Fruit fly (Drosophila melanogaster) whole organism, embryonic: Measurements from ENCODE around the gene Spase12.
A peak's percentile ranks its signal among the peaks of the same experiment; 100 is the strongest.

Source experiments
- Awh ChIP-seq: fragments of 200-800 bp; sonication (Bioruptor generic); IDR thresholded peaks from 2 replicates; pipeline ENCODE4, ENCODE4 v1.3.6; 2022; ENCODE audit warnings: missing biosample characterization, missing genetic modification characterization
- CG12391 ChIP-seq: fragments of 200-800 bp; sonication (Bioruptor generic); optimal IDR thresholded peaks from 3 replicates; lab custom pipeline; 2018; ENCODE audit warnings: missing biosample characterization, mild to moderate bottlenecking, missing genetic modification characterization, moderate library complexity
- CG12659 ChIP-seq: fragments of 200-800 bp; sonication (Bioruptor generic); optimal IDR thresholded peaks from 3 replicates; lab custom pipeline; 2017; ENCODE audit warnings: mild to moderate bottlenecking, missing biosample characterization, missing genetic modification reagents, missing genetic modification characterization
- CG15269 ChIP-seq: fragments of 200-800 bp; sonication (Bioruptor generic); optimal IDR thresholded peaks from 2 replicates; lab custom pipeline; 2018; ENCODE audit warnings: missing biosample characterization, mild to moderate bottlenecking, missing genetic modification characterization, moderate library complexity
- CG15514 ChIP-seq: fragments of 200-800 bp; sonication (Bioruptor generic); optimal IDR thresholded peaks from 3 replicates; lab custom pipeline; 2017; ENCODE audit warnings: missing biosample characterization, missing genetic modification characterization, mild to moderate bottlenecking, moderate library complexity, missing genetic modification reagents
- CG15696 ChIP-seq: fragments of 200-800 bp; sonication (Bioruptor generic); optimal IDR thresholded peaks from 2 replicates; lab custom pipeline; 2019; ENCODE audit warnings: missing biosample characterization, mild to moderate bottlenecking, missing genetic modification characterization, moderate library complexity
- CG1602 ChIP-seq: fragments of 200-800 bp; sonication (Bioruptor generic); optimal IDR thresholded peaks from 3 replicates; lab custom pipeline; 2016; ENCODE audit warnings: missing biosample characterization, missing genetic modification characterization
- CG16863 ChIP-seq: fragments of 200-800 bp; sonication (Bioruptor generic); optimal IDR thresholded peaks from 3 replicates; lab custom pipeline; 2016; ENCODE audit warnings: missing biosample characterization, missing genetic modification characterization
- CG2678 ChIP-seq: fragments of 200-800 bp; sonication (Bioruptor generic); optimal IDR thresholded peaks from 3 replicates; lab custom pipeline; 2019; ENCODE audit warnings: missing biosample characterization, mild to moderate bottlenecking, missing genetic modification characterization, moderate library complexity
- CG5245 ChIP-seq: fragments of 200-800 bp; sonication (Bioruptor generic); optimal IDR thresholded peaks from 3 replicates; lab custom pipeline; 2016; ENCODE audit warnings: missing biosample characterization, missing genetic modification characterization
- CG9215 ChIP-seq: fragments of 200-800 bp; sonication (Bioruptor generic); IDR thresholded peaks from 2 replicates; pipeline ENCODE4 v1.3.6; 2022; ENCODE audit warnings: missing biosample characterization, missing genetic modification characterization
- CG9876 ChIP-seq: fragments of 200-800 bp; sonication (Bioruptor generic); optimal IDR thresholded peaks from 2 replicates; lab custom pipeline; 2016; ENCODE audit warnings: missing biosample characterization, missing genetic modification characterization
- CTCF ChIP-seq: fragments of 200-800 bp; sonication (Bioruptor generic); optimal IDR thresholded peaks from 2 replicates; lab custom pipeline; 2017; ENCODE audit warnings: missing biosample characterization, mild to moderate bottlenecking, missing genetic modification characterization, moderate library complexity
- Ets97D ChIP-seq: fragments of 200-800 bp; sonication (Bioruptor generic); optimal IDR thresholded peaks from 3 replicates; lab custom pipeline; 2016; ENCODE audit warnings: missing biosample characterization, missing genetic modification characterization
- Gsc ChIP-seq: fragments of 200-800 bp; sonication (Bioruptor generic); IDR thresholded peaks from 2 replicates; pipeline ENCODE4 v1.3.6; 2022; ENCODE audit warnings: missing biosample characterization, missing genetic modification characterization
- HLH4C ChIP-seq: fragments of 200-800 bp; sonication (Bioruptor generic); IDR thresholded peaks from 3 replicates; pipeline ENCODE4 v1.3.6; 2022; ENCODE audit warnings: missing biosample characterization, missing genetic modification characterization; ENCODE audit not compliant: partially characterized antibody
- Lhr ChIP-seq: fragments of 200-800 bp; sonication (Bioruptor generic); optimal IDR thresholded peaks from 3 replicates; lab custom pipeline; 2017; ENCODE audit warnings: mild to moderate bottlenecking, missing biosample characterization, missing genetic modification reagents, missing genetic modification characterization
- MBD-R2 ChIP-seq: fragments of 200-800 bp; sonication (Bioruptor generic); IDR thresholded peaks from 2 replicates; pipeline ENCODE4 v1.3.6; 2022; ENCODE audit warnings: missing biosample characterization, missing genetic modification characterization
- Myb ChIP-seq: fragments of 200-800 bp; sonication (Bioruptor generic); optimal IDR thresholded peaks from 2 replicates; lab custom pipeline; 2016; ENCODE audit warnings: missing biosample characterization, missing genetic modification characterization
- NK7.1 ChIP-seq: fragments of 200-800 bp; sonication (Bioruptor generic); optimal IDR thresholded peaks from 3 replicates; lab custom pipeline; 2016; ENCODE audit warnings: missing biosample characterization, missing genetic modification characterization
- Nf-YB ChIP-seq: fragments of 200-800 bp; sonication (Bioruptor generic); optimal IDR thresholded peaks from 3 replicates; lab custom pipeline; 2019; ENCODE audit warnings: missing biosample characterization, mild to moderate bottlenecking, missing genetic modification characterization, moderate library complexity
- Spps ChIP-seq: fragments of 200-800 bp; sonication (Bioruptor generic); optimal IDR thresholded peaks from 2 replicates; lab custom pipeline; 2018; ENCODE audit warnings: missing biosample characterization, mild to moderate bottlenecking, missing genetic modification characterization
- az2 ChIP-seq: fragments of 200-800 bp; sonication (Bioruptor generic); optimal IDR thresholded peaks from 3 replicates; lab custom pipeline; 2016; ENCODE audit warnings: missing biosample characterization, missing genetic modification characterization
- br ChIP-seq: fragments of >200 bp; optimal IDR thresholded peaks from 2 replicates; lab custom pipeline; 2017
- cad ChIP-seq: fragments of >200 bp; optimal IDR thresholded peaks from 2 replicates; lab custom pipeline; 2017; ENCODE audit warnings: missing biosample characterization, missing genetic modification characterization
- chn ChIP-seq: fragments of 200-800 bp; sonication (Bioruptor generic); optimal IDR thresholded peaks from 2 replicates; lab custom pipeline; 2016; ENCODE audit warnings: missing biosample characterization, missing genetic modification characterization
- ci ChIP-seq: fragments of 200-800 bp; sonication (Bioruptor generic); IDR thresholded peaks from 3 replicates; pipeline ENCODE4 v1.3.6; 2022; ENCODE audit warnings: missing biosample characterization, missing genetic modification characterization
- corto ChIP-seq: fragments of 200-800 bp; sonication (Bioruptor generic); optimal IDR thresholded peaks from 2 replicates; lab custom pipeline; 2016; ENCODE audit warnings: missing biosample characterization, mild to moderate bottlenecking, missing genetic modification characterization, moderate library complexity
- cwo ChIP-seq: fragments of 200-800 bp; sonication (Bioruptor generic); optimal IDR thresholded peaks from 3 replicates; lab custom pipeline; 2017; ENCODE audit warnings: missing biosample characterization, missing genetic modification characterization, mild to moderate bottlenecking, moderate library complexity, missing genetic modification reagents
- exex ChIP-seq: fragments of 200-800 bp; sonication (Bioruptor generic); optimal IDR thresholded peaks from 4 replicates; lab custom pipeline; 2018; ENCODE audit warnings: missing biosample characterization, mild to moderate bottlenecking, missing genetic modification characterization, moderate library complexity
- ftz-f1 ChIP-seq: fragments of 200-800 bp; sonication (Bioruptor generic); optimal IDR thresholded peaks from 2 replicates; lab custom pipeline; 2016; ENCODE audit warnings: missing biosample characterization, missing genetic modification characterization
- fu2 ChIP-seq: fragments of 200-800 bp; sonication (Bioruptor generic); optimal IDR thresholded peaks from 2 replicates; lab custom pipeline; 2016; ENCODE audit warnings: missing biosample characterization, missing genetic modification characterization
- ind ChIP-seq: fragments of 200-800 bp; sonication (Bioruptor generic); optimal IDR thresholded peaks from 3 replicates; lab custom pipeline; 2016; ENCODE audit warnings: missing biosample characterization, missing genetic modification characterization
- jigr1 ChIP-seq: fragments of 200-800 bp; sonication (Bioruptor generic); IDR thresholded peaks from 3 replicates; pipeline ENCODE4 v1.3.6; 2022; ENCODE audit warnings: missing biosample characterization, missing genetic modification characterization
- jumu ChIP-seq: fragments of 200-800 bp; sonication (Bioruptor generic); optimal IDR thresholded peaks from 3 replicates; lab custom pipeline; 2016; ENCODE audit warnings: missing biosample characterization, missing genetic modification characterization
- lab ChIP-seq: fragments of 200-800 bp; sonication (Bioruptor generic); optimal IDR thresholded peaks from 3 replicates; lab custom pipeline; 2017; ENCODE audit warnings: missing biosample characterization, missing genetic modification characterization, mild to moderate bottlenecking, moderate library complexity, missing genetic modification reagents
- lola ChIP-seq, 3 experiments: fragments of >200 bp in 2 of 3; fragments of 200-800 bp in 1 of 3; sonication (Bioruptor generic) in 1 of 3; optimal IDR thresholded peaks; 2 replicates each; lab custom pipeline; 2017 to 2019; ENCODE audit warnings: missing biosample characterization in 3 of 3, missing genetic modification characterization in 3 of 3, mild to moderate bottlenecking in 1 of 3, moderate library complexity in 1 of 3
- nau ChIP-seq: fragments of 200-800 bp; sonication (Bioruptor generic); optimal IDR thresholded peaks from 3 replicates; lab custom pipeline; 2017; ENCODE audit warnings: missing biosample characterization, mild to moderate bottlenecking, missing genetic modification characterization, missing genetic modification reagents
- org-1 ChIP-seq: fragments of 200-800 bp; sonication (Bioruptor generic); optimal IDR thresholded peaks from 2 replicates; lab custom pipeline; 2017; ENCODE audit warnings: missing biosample characterization, missing genetic modification characterization
- p53 ChIP-seq: fragments of 200-800 bp; sonication (Bioruptor generic); optimal IDR thresholded peaks from 2 replicates; lab custom pipeline; 2016; ENCODE audit warnings: missing biosample characterization, missing genetic modification characterization
- pnt ChIP-seq: fragments of 200-800 bp; sonication (Bioruptor generic); optimal IDR thresholded peaks from 3 replicates; lab custom pipeline; 2016; ENCODE audit warnings: missing biosample characterization, missing genetic modification characterization
- ranshi ChIP-seq: fragments of 200-800 bp; sonication (Bioruptor generic); IDR thresholded peaks from 2 replicates; pipeline ENCODE4 v1.3.6; 2022; ENCODE audit warnings: missing biosample characterization, missing genetic modification characterization
- sc ChIP-seq, 3 experiments: fragments of >200 bp in 2 of 3; fragments of 200-800 bp in 1 of 3; sonication (Bioruptor generic) in 1 of 3; optimal IDR thresholded peaks; 2 replicates in 2 of 3; 3 replicates in 1 of 3; lab custom pipeline; 2017; ENCODE audit warnings: mild to moderate bottlenecking in 1 of 3, missing biosample characterization in 1 of 3, missing genetic modification characterization in 1 of 3, missing genetic modification reagents in 1 of 3
- scrt ChIP-seq: fragments of 200-800 bp; sonication (Bioruptor generic); optimal IDR thresholded peaks from 2 replicates; lab custom pipeline; 2018; ENCODE audit warnings: missing biosample characterization, mild to moderate bottlenecking, missing genetic modification characterization, moderate library complexity
- sob ChIP-seq: fragments of 200-800 bp; sonication (Bioruptor generic); IDR thresholded peaks from 2 replicates; pipeline ENCODE4 v1.3.6; 2022; ENCODE audit warnings: missing biosample characterization, missing genetic modification characterization
- sqz ChIP-seq: fragments of 200-800 bp; sonication (Bioruptor generic); optimal IDR thresholded peaks from 3 replicates; lab custom pipeline; 2018; ENCODE audit warnings: missing biosample characterization, mild to moderate bottlenecking, missing genetic modification characterization
- tgo ChIP-seq: fragments of 200-800 bp; sonication (Bioruptor generic); IDR thresholded peaks from 3 replicates; pipeline ENCODE4 v1.3.6; 2022; ENCODE audit warnings: missing biosample characterization, missing genetic modification characterization
- tna ChIP-seq: fragments of 200-800 bp; sonication (Bioruptor generic); IDR thresholded peaks from 2 replicates; pipeline ENCODE4 v1.3.6; 2022; ENCODE audit warnings: missing biosample characterization, missing genetic modification characterization; ENCODE audit not compliant: partially characterized antibody
- vvl ChIP-seq: fragments of 200-800 bp; sonication (Bioruptor generic); IDR thresholded peaks from 2 replicates; pipeline ENCODE4 v1.3.6; 2022; ENCODE audit warnings: missing biosample characterization, missing genetic modification characterization
- zfh1 ChIP-seq: fragments of 200-800 bp; sonication (Bioruptor generic); IDR thresholded peaks from 3 replicates; pipeline ENCODE4 v1.3.6; 2022; ENCODE audit warnings: missing biosample characterization, missing genetic modification characterization

The Spase12 gene

dm6 chr3R:29478952-29479538 lies 11.9 kb downstream of the Spase12 start (continued):
- no peak for TF ChIP-seq NK7.1 (GFP tag; lab: Kevin White, UChicago)
- no peak for TF ChIP-seq HLH4C (GFP tag; lab: Robert Waterston, UW)
- peak; percentile 7 for TF ChIP-seq CG16863
- peak; percentile 7 for TF ChIP-seq pnt (GFP tag; lab: Kevin White, UChicago)
- peak; percentile 41 for TF ChIP-seq CG15514 (GFP tag; lab: Kevin White, UChicago)
- peak; percentile 15 for TF ChIP-seq ind (GFP tag; lab: Kevin White, UChicago)
- TF ChIP-seq ranshi (GFP tag; lab: Robert Waterston, UW) = peak; percentile 63; the same call in 1 of the 2 replicates
- TF ChIP-seq ftz-f1 (GFP tag; lab: Kevin White, UChicago) = peak; percentile 20
- TF ChIP-seq chn (GFP tag; lab: Kevin White, UChicago) = no peak
- TF ChIP-seq jumu (GFP tag; lab: Kevin White, UChicago) = peak; percentile 8
- no peak for TF ChIP-seq sc (optimal IDR thresholded peaks at IDR 0.05; lab: Kevin White, UChicago)
- peak; percentile 0 for TF ChIP-seq sc (GFP tag; optimal IDR thresholded peaks at IDR 0.05; lab: Kevin White, UChicago)
- no peak for TF ChIP-seq lola (GFP tag; optimal IDR thresholded peaks at IDR 0.05; lab: Kevin White, UChicago)
- TF ChIP-seq scrt = peak; percentile 45
- TF ChIP-seq CTCF = peak; percentile 32
- peak; percentile 49 for TF ChIP-seq sqz
- TF ChIP-seq CG15696 (tag; lab: Kevin White, UChicago) = no peak
- peak; percentile 9 for TF ChIP-seq Myb (GFP tag; lab: Kevin White, UChicago)
- peak; percentile 77 for TF ChIP-seq lab (GFP tag; lab: Kevin White, UChicago)
- TF ChIP-seq Ets97D (GFP tag; lab: Kevin White, UChicago) = peak; percentile 18
- TF ChIP-seq fu2 (GFP tag; lab: Kevin White, UChicago) = peak; percentile 28
- TF ChIP-seq tna (GFP tag; lab: Robert Waterston, UW) = peak; percentile 24; the same call in 1 of the 2 replicates
- peak; percentile 16 for TF ChIP-seq az2 (GFP tag; lab: Kevin White, UChicago)
- TF ChIP-seq exex (tag; lab: Kevin White, UChicago) = peak; percentile 54
- TF ChIP-seq CG9215 (GFP tag; lab: Robert Waterston, UW) = no peak
- TF ChIP-seq cwo (GFP tag; lab: Kevin White, UChicago) = peak; percentile 65
- TF ChIP-seq CG2678 (tag; lab: Kevin White, UChicago) = peak; percentile 81
- TF ChIP-seq CG12391 (tag; lab: Kevin White, UChicago) = peak; percentile 62
- no peak for TF ChIP-seq CG1602 (GFP tag; lab: Kevin White, UChicago)
- TF ChIP-seq zfh1 (GFP tag; lab: Robert Waterston, UW) = peak; percentile 61; the same call in 2 of the 3 replicates
- TF ChIP-seq Spps (tag; lab: Kevin White, UChicago) = no peak
- TF ChIP-seq corto = no peak
- peak; percentile 46 for TF ChIP-seq CG12659 (GFP tag; lab: Kevin White, UChicago)
- no peak for TF ChIP-seq Lhr (GFP tag; lab: Kevin White, UChicago)
- TF ChIP-seq Gsc (GFP tag; lab: Robert Waterston, UW) = no peak
- TF ChIP-seq Awh = no peak
- peak; percentile 88 for TF ChIP-seq ci (GFP tag; lab: Robert Waterston, UW)
- TF ChIP-seq CG5245 (GFP tag; lab: Kevin White, UChicago) = no peak
- TF ChIP-seq p53 (GFP tag; lab: Kevin White, UChicago) = no peak
- peak; percentile 32; the same call in 1 of the 2 replicates for TF ChIP-seq MBD-R2 (GFP tag; lab: Robert Waterston, UW)
- no peak for TF ChIP-seq br
- no peak for TF ChIP-seq CG9876 (GFP tag; lab: Kevin White, UChicago)
- TF ChIP-seq vvl (GFP tag; lab: Robert Waterston, UW) = peak; percentile 82
- peak; percentile 51 for TF ChIP-seq Nf-YB (GFP tag; lab: Kevin White, UChicago)
- TF ChIP-seq CG15269 (tag; lab: Kevin White, UChicago) = peak; percentile 79
- no peak for TF ChIP-seq jigr1
- peak; percentile 66 for TF ChIP-seq sob (GFP tag; lab: Robert Waterston, UW)
- peak; percentile 60 for TF ChIP-seq nau (GFP tag; lab: Kevin White, UChicago)
- TF ChIP-seq cad (GFP tag; lab: Kevin White, UChicago) = no peak
- TF ChIP-seq tgo (GFP tag; lab: Robert Waterston, UW) = peak; percentile 62; the same call in 2 of the 3 replicates
- peak; percentile 27 for TF ChIP-seq org-1
